Fruit fly (Drosophila melanogaster) whole organism, embryonic: ENCODE measurements around the gene CG32074.

ENCODE experiments used
- Bdp1 ChIP-seq: fragments of 200-800 bp; sonication (Bioruptor generic); optimal IDR thresholded peaks from 3 replicates; lab custom pipeline; 2016; ENCODE audit warnings: missing biosample characterization, missing genetic modification characterization
- CG1024 ChIP-seq: fragments of 200-800 bp; sonication (Bioruptor generic); IDR thresholded peaks from 2 replicates; pipeline ENCODE4 v1.3.6; 2022; ENCODE audit warnings: missing biosample characterization, missing genetic modification characterization
- CG10959 ChIP-seq: fragments of 200-800 bp; sonication (Bioruptor generic); IDR thresholded peaks from 2 replicates; pipeline ENCODE4 v1.3.6; 2022; ENCODE audit warnings: missing biosample characterization, missing genetic modification characterization
- CG13296 ChIP-seq: fragments of 200-800 bp; sonication (Bioruptor generic); optimal IDR thresholded peaks from 3 replicates; lab custom pipeline; 2018; ENCODE audit warnings: missing biosample characterization, mild to moderate bottlenecking, missing genetic modification characterization
- CG13424 ChIP-seq: fragments of 200-800 bp; sonication (Bioruptor generic); optimal IDR thresholded peaks from 2 replicates; lab custom pipeline; 2019; ENCODE audit warnings: missing biosample characterization, mild to moderate bottlenecking, missing genetic modification characterization, moderate library complexity
- CG13894 ChIP-seq: fragments of 200-800 bp; sonication (Bioruptor generic); optimal IDR thresholded peaks from 3 replicates; lab custom pipeline; 2018; ENCODE audit warnings: missing biosample characterization, mild to moderate bottlenecking, missing genetic modification characterization, moderate library complexity
- CG15269 ChIP-seq: fragments of 200-800 bp; sonication (Bioruptor generic); optimal IDR thresholded peaks from 2 replicates; lab custom pipeline; 2018; ENCODE audit warnings: missing biosample characterization, mild to moderate bottlenecking, missing genetic modification characterization, moderate library complexity
- CG1602 ChIP-seq: fragments of 200-800 bp; sonication (Bioruptor generic); optimal IDR thresholded peaks from 3 replicates; lab custom pipeline; 2016; ENCODE audit warnings: missing biosample characterization, missing genetic modification characterization
- CG1647 ChIP-seq: fragments of 200-800 bp; sonication (Bioruptor generic); optimal IDR thresholded peaks from 3 replicates; lab custom pipeline; 2016; ENCODE audit warnings: missing biosample characterization, missing genetic modification characterization
- CG16779 ChIP-seq: fragments of 200-800 bp; sonication (Bioruptor generic); IDR thresholded peaks from 2 replicates; pipeline ENCODE4 v1.3.6; 2022; ENCODE audit warnings: missing biosample characterization, missing genetic modification characterization
- CG16863 ChIP-seq: fragments of 200-800 bp; sonication (Bioruptor generic); optimal IDR thresholded peaks from 3 replicates; lab custom pipeline; 2016; ENCODE audit warnings: missing biosample characterization, missing genetic modification characterization
- CG18599 ChIP-seq: fragments of 200-800 bp; sonication (Bioruptor generic); optimal IDR thresholded peaks from 3 replicates; lab custom pipeline; 2017; ENCODE audit warnings: missing biosample characterization, missing genetic modification characterization, mild to moderate bottlenecking, moderate library complexity, missing genetic modification reagents
- CG18619 ChIP-seq: fragments of 200-800 bp; sonication (Bioruptor generic); optimal IDR thresholded peaks from 3 replicates; lab custom pipeline; 2017; ENCODE audit warnings: missing biosample characterization, mild to moderate bottlenecking, missing genetic modification characterization
- CG2712 ChIP-seq: fragments of 200-800 bp; optimal IDR thresholded peaks from 3 replicates; lab custom pipeline; 2019; ENCODE audit warnings: missing biosample characterization, mild to moderate bottlenecking, missing genetic modification characterization, moderate library complexity
- CG42726 ChIP-seq: fragments of 200-800 bp; sonication (Bioruptor generic); IDR thresholded peaks from 2 replicates; pipeline ENCODE4 v1.3.6; 2022; ENCODE audit warnings: missing biosample characterization, missing genetic modification characterization; ENCODE audit not compliant: partially characterized antibody
- CG4424 ChIP-seq: fragments of 200-800 bp; sonication (Bioruptor generic); optimal IDR thresholded peaks from 3 replicates; lab custom pipeline; 2016; ENCODE audit warnings: missing biosample characterization, missing genetic modification characterization
- CG4854 ChIP-seq: fragments of 200-800 bp; sonication (Bioruptor generic); optimal IDR thresholded peaks from 2 replicates; lab custom pipeline; 2016; ENCODE audit warnings: missing biosample characterization, missing genetic modification characterization, inconsistent platforms
- CG5245 ChIP-seq: fragments of 200-800 bp; sonication (Bioruptor generic); optimal IDR thresholded peaks from 3 replicates; lab custom pipeline; 2016; ENCODE audit warnings: missing biosample characterization, missing genetic modification characterization
- CG6654 ChIP-seq: fragments of 200-800 bp; sonication (Bioruptor generic); optimal IDR thresholded peaks from 2 replicates; lab custom pipeline; 2017; ENCODE audit warnings: missing biosample characterization, mild to moderate bottlenecking, missing genetic modification characterization
- CG6689 ChIP-seq: fragments of 200-800 bp; sonication (Bioruptor generic); IDR thresholded peaks from 2 replicates; pipeline ENCODE4 v1.3.6; 2022; ENCODE audit warnings: missing biosample characterization, missing genetic modification characterization
- CG7271 ChIP-seq: fragments of 200-800 bp; sonication (Bioruptor generic); optimal IDR thresholded peaks from 2 replicates; lab custom pipeline; 2018; ENCODE audit warnings: missing biosample characterization, mild to moderate bottlenecking, missing genetic modification characterization, moderate library complexity
- CG7928 ChIP-seq: fragments of 200-800 bp; sonication (Bioruptor generic); optimal IDR thresholded peaks from 2 replicates; lab custom pipeline; 2017; ENCODE audit warnings: missing biosample characterization, mild to moderate bottlenecking, missing genetic modification characterization
- CG9876 ChIP-seq: fragments of 200-800 bp; sonication (Bioruptor generic); optimal IDR thresholded peaks from 2 replicates; lab custom pipeline; 2016; ENCODE audit warnings: missing biosample characterization, missing genetic modification characterization
- Dad ChIP-seq: fragments of 200-800 bp; sonication (Bioruptor generic); optimal IDR thresholded peaks from 3 replicates; lab custom pipeline; 2016; ENCODE audit warnings: missing biosample characterization, missing genetic modification characterization
- E2f1 ChIP-seq: fragments of 200-800 bp; sonication (Bioruptor generic); IDR thresholded peaks from 2 replicates; pipeline ENCODE4 v1.3.6; 2022; ENCODE audit warnings: missing biosample characterization, missing genetic modification characterization
- Ets65A ChIP-seq: fragments of 200-800 bp; sonication (Bioruptor generic); peaks from one replicate; lab custom pipeline; 2016; ENCODE audit warnings: missing biosample characterization, missing genetic modification characterization
- H15 ChIP-seq: fragments of 200-800 bp; sonication (Bioruptor generic); IDR thresholded peaks from 3 replicates; pipeline ENCODE4 v1.3.6; 2022; ENCODE audit warnings: missing biosample characterization, missing genetic modification characterization
- HmgD ChIP-seq: fragments of 200-800 bp; sonication (Bioruptor generic); optimal IDR thresholded peaks from 3 replicates; lab custom pipeline; 2016; ENCODE audit warnings: missing biosample characterization, missing genetic modification characterization
- Mes4 ChIP-seq: fragments of 200-800 bp; sonication (Bioruptor generic); optimal IDR thresholded peaks from 2 replicates; lab custom pipeline; 2016; ENCODE audit warnings: missing biosample characterization, missing genetic modification characterization
- Mrtf ChIP-seq: fragments of 200-800 bp; sonication (Bioruptor generic); IDR thresholded peaks from 3 replicates; pipeline ENCODE4 v1.3.6; 2022; ENCODE audit warnings: missing biosample characterization, missing genetic modification characterization
- NK7.1 ChIP-seq: fragments of 200-800 bp; sonication (Bioruptor generic); optimal IDR thresholded peaks from 3 replicates; lab custom pipeline; 2016; ENCODE audit warnings: missing biosample characterization, missing genetic modification characterization
- Sry-β ChIP-seq: fragments of 200-800 bp; sonication (Bioruptor generic); optimal IDR thresholded peaks from 2 replicates; lab custom pipeline; 2018; ENCODE audit warnings: missing biosample characterization, mild to moderate bottlenecking, missing genetic modification characterization, moderate library complexity
- Trl ChIP-seq, 3 experiments: fragments of >200 bp in 2 of 3; fragments of 200-800 bp in 1 of 3; sonication (Bioruptor generic) in 1 of 3; optimal IDR thresholded peaks; 2 replicates in 1 of 3; 3 replicates in 2 of 3; lab custom pipeline; 2016 to 2017; ENCODE audit warnings: missing biosample characterization in 1 of 3, missing genetic modification characterization in 1 of 3
- Vsx1 ChIP-seq: fragments of 200-800 bp; sonication (Bioruptor generic); optimal IDR thresholded peaks from 2 replicates; lab custom pipeline; 2017; ENCODE audit warnings: missing biosample characterization, mild to moderate bottlenecking, missing genetic modification characterization, missing genetic modification reagents
- bigmax ChIP-seq: fragments of 200-800 bp; sonication (Bioruptor generic); optimal IDR thresholded peaks from 2 replicates; lab custom pipeline; 2018; ENCODE audit warnings: missing biosample characterization, mild to moderate bottlenecking, missing genetic modification characterization
- cato ChIP-seq: fragments of 200-800 bp; sonication (Bioruptor generic); optimal IDR thresholded peaks from 2 replicates; lab custom pipeline; 2016; ENCODE audit warnings: missing biosample characterization, missing genetic modification characterization, borderline replicate concordance
- danr ChIP-seq: fragments of 200-800 bp; sonication (Bioruptor generic); IDR thresholded peaks from 2 replicates; pipeline ENCODE4 v1.3.6; 2022; ENCODE audit warnings: missing biosample characterization, missing genetic modification characterization
- fd102C ChIP-seq: fragments of 200-800 bp; sonication (Bioruptor generic); optimal IDR thresholded peaks from 2 replicates; lab custom pipeline; 2018; ENCODE audit warnings: missing biosample characterization, mild to moderate bottlenecking, missing genetic modification characterization, moderate library complexity
- fu2 ChIP-seq: fragments of 200-800 bp; sonication (Bioruptor generic); optimal IDR thresholded peaks from 2 replicates; lab custom pipeline; 2016; ENCODE audit warnings: missing biosample characterization, missing genetic modification characterization
- gfzf ChIP-seq: fragments of 200-800 bp; sonication (Bioruptor generic); optimal IDR thresholded peaks from 2 replicates; lab custom pipeline; 2016; ENCODE audit warnings: missing biosample characterization, mild to moderate bottlenecking, missing genetic modification characterization, moderate library complexity
- grau ChIP-seq: fragments of 200-800 bp; optimal IDR thresholded peaks from 3 replicates; lab custom pipeline; 2019; ENCODE audit warnings: missing biosample characterization, mild to moderate bottlenecking, missing genetic modification characterization, moderate library complexity
- h ChIP-seq: fragments of >200 bp; optimal IDR thresholded peaks from 2 replicates; lab custom pipeline; 2017
- jumu ChIP-seq: fragments of 200-800 bp; sonication (Bioruptor generic); optimal IDR thresholded peaks from 3 replicates; lab custom pipeline; 2016; ENCODE audit warnings: missing biosample characterization, missing genetic modification characterization
- luna ChIP-seq: fragments of 200-800 bp; sonication (Bioruptor generic); optimal IDR thresholded peaks from 2 replicates; lab custom pipeline; 2016; ENCODE audit warnings: missing biosample characterization, missing genetic modification characterization
- prd ChIP-seq, 3 experiments: fragments of >200 bp in 2 of 3; fragments of 200-800 bp in 1 of 3; sonication (Bioruptor generic) in 1 of 3; optimal IDR thresholded peaks in 2 of 3; IDR thresholded peaks in 1 of 3; 2 replicates in 2 of 3; 3 replicates in 1 of 3; pipeline versions ENCODE4 v1.3.6 to Lab custom; 2017 to 2022; ENCODE audit warnings: missing biosample characterization in 1 of 3, missing genetic modification characterization in 1 of 3
- run ChIP-seq: fragments of 200-800 bp; sonication (Bioruptor generic); optimal IDR thresholded peaks from 3 replicates; lab custom pipeline; 2018; ENCODE audit warnings: missing biosample characterization, mild to moderate bottlenecking, missing genetic modification characterization
- schlank ChIP-seq: fragments of 200-800 bp; sonication (Bioruptor generic); optimal IDR thresholded peaks from 2 replicates; lab custom pipeline; 2018; ENCODE audit warnings: missing biosample characterization, mild to moderate bottlenecking, missing genetic modification characterization
- sd ChIP-seq: fragments of 200-800 bp; sonication (Bioruptor generic); optimal IDR thresholded peaks from 3 replicates; lab custom pipeline; 2018; ENCODE audit warnings: missing biosample characterization, mild to moderate bottlenecking, missing genetic modification characterization, moderate library complexity
- so ChIP-seq: fragments of 200-800 bp; sonication (Bioruptor generic); IDR thresholded peaks from 3 replicates; pipeline ENCODE4 v1.3.6; 2022; ENCODE audit warnings: missing biosample characterization, missing genetic modification characterization
- stc ChIP-seq: fragments of 200-800 bp; sonication (Bioruptor generic); IDR thresholded peaks from 2 replicates; pipeline ENCODE4 v1.3.6; 2022; ENCODE audit warnings: missing biosample characterization, missing genetic modification characterization
- tap ChIP-seq: fragments of 200-800 bp; optimal IDR thresholded peaks from 3 replicates; lab custom pipeline; 2019; ENCODE audit warnings: missing biosample characterization, mild to moderate bottlenecking, missing genetic modification characterization, moderate library complexity

The CG32074 gene

DNA sequence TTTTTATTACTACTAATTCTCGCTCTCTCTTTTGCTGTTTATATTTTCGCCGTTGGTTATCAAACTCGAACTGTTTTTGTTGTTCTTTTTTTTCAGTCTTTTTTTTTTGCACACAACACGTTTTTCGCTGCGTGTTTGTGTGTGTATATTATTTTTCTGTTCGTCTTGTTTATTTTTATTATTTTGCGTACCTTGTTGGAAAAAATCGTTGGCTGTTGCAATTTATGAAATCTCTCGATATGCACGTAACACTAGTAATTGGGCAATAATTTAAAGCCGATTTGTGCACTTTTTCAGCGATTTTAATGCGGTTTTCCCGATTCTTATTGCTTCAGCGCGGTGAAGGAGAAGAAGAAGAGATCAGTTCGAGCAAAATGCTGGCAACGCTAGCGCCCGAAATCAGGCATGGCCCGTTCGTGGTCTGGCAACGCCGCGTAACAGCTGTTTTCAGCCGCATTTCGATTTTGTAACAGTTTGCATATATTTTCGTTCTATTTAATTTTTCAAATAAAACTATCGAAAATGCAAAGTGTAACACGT is 11.6 kb downstream of the CG32074 start, which contains the start of the genes FoxK and mRpL2 (continued):
- no peak for TF ChIP-seq CG5245
- no peak for TF ChIP-seq jumu
- TF ChIP-seq CG18599 (GFP tag; lab: Kevin White, UChicago), result no peak
- TF ChIP-seq E2f1 (GFP tag; lab: Robert Waterston, UW), result no peak
- no peak for TF ChIP-seq cato (GFP tag; lab: Kevin White, UChicago)
- TF ChIP-seq Mes4 (GFP tag; lab: Kevin White, UChicago), result no peak
- no peak for TF ChIP-seq luna (GFP tag; lab: Kevin White, UChicago)
- no peak for TF ChIP-seq prd (optimal IDR thresholded peaks at IDR 0.05; lab: Kevin White, UChicago)
- TF ChIP-seq prd (GFP tag; IDR thresholded peaks at IDR 0.05; lab: Robert Waterston, UW), result no peak
- peak; percentile 34 for TF ChIP-seq CG2712 (tag; lab: Kevin White, UChicago)
- no peak for TF ChIP-seq CG7271 (tag; lab: Kevin White, UChicago)
- no peak for TF ChIP-seq CG4854 (GFP tag; lab: Kevin White, UChicago)
- no peak for TF ChIP-seq Ets65A (GFP tag; lab: Kevin White, UChicago)
- no peak for TF ChIP-seq CG1602
- no peak for TF ChIP-seq CG16779 (GFP tag; lab: Robert Waterston, UW)
- 0 out of 2 replicates have a peak, but pooled peaks have one; percentile 29 for TF ChIP-seq CG42726 (GFP tag; lab: Robert Waterston, UW)
- TF ChIP-seq CG1024 (GFP tag; lab: Robert Waterston, UW), result no peak
- no peak for TF ChIP-seq CG6689 (GFP tag; lab: Robert Waterston, UW)
- TF ChIP-seq CG7928, result no peak
- TF ChIP-seq CG16863 (GFP tag; lab: Kevin White, UChicago), result no peak
- no peak for TF ChIP-seq Mrtf (GFP tag; lab: Robert Waterston, UW)
- no peak for TF ChIP-seq CG13424
- peak; percentile 63 for TF ChIP-seq HmgD (GFP tag; lab: Kevin White, UChicago)
- no peak for TF ChIP-seq CG15269 (tag; lab: Kevin White, UChicago)
- no peak for TF ChIP-seq CG18619
- no peak for TF ChIP-seq CG6654 (GFP tag; lab: Kevin White, UChicago)
- TF ChIP-seq bigmax (GFP tag; lab: Kevin White, UChicago), result no peak
- TF ChIP-seq CG9876 (GFP tag; lab: Kevin White, UChicago), result no peak
- no peak for TF ChIP-seq CG10959 (GFP tag; lab: Robert Waterston, UW)
- no peak for TF ChIP-seq CG4424
- TF ChIP-seq Sry-β (GFP tag; lab: Kevin White, UChicago), result no peak
- TF ChIP-seq CG13894 (tag; lab: Kevin White, UChicago), result no peak
- no peak for TF ChIP-seq Bdp1 (GFP tag; lab: Kevin White, UChicago)
- no peak for TF ChIP-seq sd
- TF ChIP-seq schlank (tag; lab: Kevin White, UChicago), result no peak
- no peak for TF ChIP-seq CG1647
- no peak for TF ChIP-seq h (lab: Kevin White, UChicago)
- TF ChIP-seq grau (tag; lab: Kevin White, UChicago), result peak; percentile 2
- no peak for TF ChIP-seq CG13296 (GFP tag; lab: Kevin White, UChicago)
- no peak for TF ChIP-seq tap (tag; lab: Kevin White, UChicago)
- TF ChIP-seq H15, result 0 out of 3 replicates have a peak, but pooled peaks have one; percentile 34
- no peak for TF ChIP-seq NK7.1 (GFP tag; lab: Kevin White, UChicago)
- peak; percentile 48 for TF ChIP-seq gfzf (GFP tag; lab: Kevin White, UChicago)
- peak; percentile 19 for TF ChIP-seq run (tag; lab: Kevin White, UChicago)
- no peak for TF ChIP-seq Vsx1 (GFP tag; lab: Kevin White, UChicago)
- TF ChIP-seq fu2, result no peak
- TF ChIP-seq so, result no peak
- no peak for TF ChIP-seq fd102C (GFP tag; lab: Kevin White, UChicago)
- no peak for TF ChIP-seq Dad (GFP tag; lab: Kevin White, UChicago)
- no peak for TF ChIP-seq danr
- no peak for TF ChIP-seq Trl (optimal IDR thresholded peaks at IDR 0.05; lab: Kevin White, UChicago)
- TF ChIP-seq Trl (GFP tag; optimal IDR thresholded peaks at IDR 0.05; lab: Kevin White, UChicago), result no peak
- TF ChIP-seq stc, result no peak
